Worm (Caenorhabditis elegans): ENCODE measurements around the gene str-23.
"Not testable (repeated sequence)": the region's sequence is repeated elsewhere in the genome, so short reads cannot be mapped to it uniquely, and the experiment has no call there.

The str-23 gene

ce11 chrV:15652147-15652546 lies 7.5 kb downstream of the str-23 start:
- TF ChIP-seq W03F9.2 (tag; optimal IDR thresholded peaks at IDR 0.05) (no peak), dao-5 (tag; optimal IDR thresholded peaks at IDR 0.05) (no peak), him-1 (tag; optimal IDR thresholded peaks at IDR 0.05) (no peak)

DNA sequence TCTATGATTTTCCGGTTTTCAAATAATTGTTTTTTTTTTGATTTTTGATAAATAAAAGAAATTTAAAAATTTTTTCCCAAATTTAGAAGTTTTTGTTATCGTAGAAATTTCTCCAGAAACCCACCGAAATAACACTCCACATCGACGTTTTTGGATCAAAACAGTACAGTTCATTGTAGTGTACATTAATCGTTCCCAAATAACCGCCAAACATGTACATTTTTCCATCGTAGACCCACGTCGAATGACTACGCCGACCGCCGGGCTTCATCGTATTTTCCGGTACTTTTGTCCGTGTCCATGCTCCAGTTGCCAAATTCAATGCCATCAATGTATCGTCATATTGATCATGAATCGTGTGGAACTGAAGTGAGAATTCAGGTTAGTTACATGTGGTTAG lies 9.4 kb downstream of the str-23 start, which contains the start of gene F53E4.2:
Gene F53E4.2, plus strand, starts transcription at position 301 of the 400 bp plus-strand sequence.
- no peak for TF ChIP-seq W03F9.2 (tag; optimal IDR thresholded peaks at IDR 0.05)
- TF ChIP-seq him-1 (tag; optimal IDR thresholded peaks at IDR 0.05) = no peak
- no peak for TF ChIP-seq dao-5 (tag; optimal IDR thresholded peaks at IDR 0.05)

ce11 chrV:15658262-15659060 lies 13.8 kb downstream of the str-23 start:
- no peak for TF ChIP-seq W03F9.2 (tag; optimal IDR thresholded peaks at IDR 0.05)
- TF ChIP-seq dao-5 (tag; optimal IDR thresholded peaks at IDR 0.05) = no peak

DNA sequence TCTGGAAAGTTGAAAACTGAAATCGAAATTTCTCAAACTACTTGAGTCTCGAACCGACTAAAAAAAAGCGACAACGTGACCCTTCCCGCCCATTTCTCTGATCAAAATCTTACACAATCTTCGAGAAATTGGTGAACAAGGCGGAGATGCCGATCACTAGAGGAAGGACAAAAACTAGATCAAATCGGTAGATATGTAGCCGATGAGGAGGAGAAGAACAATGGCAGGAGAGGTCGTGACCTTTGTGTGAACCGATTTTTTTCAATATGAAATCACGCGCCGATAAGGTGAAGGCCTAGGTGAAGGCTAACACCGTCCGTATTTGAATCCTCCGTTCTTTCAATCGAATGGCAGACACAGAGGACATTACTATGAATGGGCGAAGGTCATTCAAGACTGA lies 16.3 kb downstream of the str-23 start:
- TF ChIP-seq him-1 (tag; optimal IDR thresholded peaks at IDR 0.05) = no peak
- no peak for TF ChIP-seq W03F9.2 (tag; optimal IDR thresholded peaks at IDR 0.05)
- TF ChIP-seq dao-5 (tag; optimal IDR thresholded peaks at IDR 0.05) = no peak

- TF ChIP-seq dao-5 (tag; optimal IDR thresholded peaks at IDR 0.05) (no peak), him-1 (tag; optimal IDR thresholded peaks at IDR 0.05) (no peak), W03F9.2 (tag; optimal IDR thresholded peaks at IDR 0.05) (no peak)
These were observed 16.9 kb downstream of the str-23 start for ce11 chrV:15661580-15661979.

DNA sequence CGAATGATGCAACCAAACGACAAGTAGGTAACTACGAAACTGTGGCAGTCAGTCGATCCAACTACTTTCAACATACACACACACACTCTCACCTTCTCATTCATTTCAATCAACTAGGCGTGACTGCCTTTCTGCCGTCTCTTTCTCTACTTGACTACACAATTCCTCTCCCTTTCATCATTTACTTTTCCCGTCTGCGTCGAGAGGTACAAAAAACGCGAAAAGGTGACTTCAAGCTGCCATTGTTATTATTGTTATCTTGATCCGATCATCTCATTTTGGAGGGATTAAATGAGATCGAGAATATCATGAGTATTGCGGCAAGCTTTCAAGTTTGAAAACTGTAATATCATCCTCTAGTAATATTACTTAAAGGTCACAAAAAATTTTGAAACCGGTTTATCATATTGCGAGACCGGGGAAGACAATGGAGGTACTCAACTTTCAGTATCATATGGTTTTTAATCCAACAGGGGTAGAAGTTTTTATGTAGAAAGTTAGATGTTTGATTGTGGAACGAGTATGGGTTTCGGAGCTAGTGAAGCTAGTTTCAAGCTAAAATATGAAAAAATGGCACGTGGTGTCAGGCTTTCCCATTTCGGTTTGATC lies 19.5 kb downstream of the str-23 start:
- TF ChIP-seq dao-5 (tag; optimal IDR thresholded peaks at IDR 0.05) (no peak), W03F9.2 (tag; optimal IDR thresholded peaks at IDR 0.05) (no peak), him-1 (tag; optimal IDR thresholded peaks at IDR 0.05) (no peak)

DNA sequence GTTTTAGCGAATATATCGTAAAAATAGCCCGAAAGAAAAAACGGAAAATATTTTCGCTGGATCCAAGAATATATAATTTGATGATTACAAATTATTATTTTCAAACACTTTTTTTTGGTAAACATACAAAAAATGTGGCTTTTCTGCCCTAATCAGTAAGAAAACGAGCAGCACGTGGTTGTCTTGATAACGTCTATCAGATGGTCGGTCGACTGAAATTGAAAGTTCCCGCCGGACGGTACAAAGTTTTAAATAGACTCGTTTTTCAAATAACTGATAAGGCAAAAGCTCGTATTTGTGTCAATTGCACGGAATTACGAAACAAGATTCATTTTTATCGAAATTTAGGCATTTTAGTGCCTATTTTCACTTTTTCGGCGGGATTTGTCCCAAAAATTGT lies 22.0 kb downstream of the str-23 start:
- no peak for TF ChIP-seq him-1 (tag; optimal IDR thresholded peaks at IDR 0.05)
- TF ChIP-seq dao-5 (tag; optimal IDR thresholded peaks at IDR 0.05) = no peak
- no peak for TF ChIP-seq W03F9.2 (tag; optimal IDR thresholded peaks at IDR 0.05)

DNA sequence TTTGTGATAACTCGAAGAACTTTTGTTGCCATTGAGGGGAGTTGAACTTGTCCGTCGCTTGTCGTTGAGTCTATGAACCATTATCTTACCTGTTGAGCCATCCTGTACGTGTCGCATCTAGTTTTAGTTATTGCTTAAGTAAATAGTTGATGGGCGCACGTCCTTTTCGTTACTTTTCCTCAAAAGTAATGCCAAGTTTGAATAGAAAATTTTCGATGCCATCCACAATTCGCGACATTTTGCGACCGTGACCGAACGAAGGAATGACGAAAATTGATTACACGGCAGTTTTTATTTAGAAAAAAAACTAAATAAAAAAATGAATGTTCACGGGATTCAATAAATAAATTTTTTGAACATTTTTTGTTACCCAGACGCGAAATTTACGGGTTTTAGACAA lies 23.5 kb downstream of the str-23 start, which contains the start of gene F53E4.1:
Gene F53E4.1, minus strand, starts transcription at position 101 of the 400 bp plus-strand sequence.
- not testable (repeated sequence) for TF ChIP-seq dao-5, W03F9.2, him-1 (tag; optimal IDR thresholded peaks at IDR 0.05)

DNA sequence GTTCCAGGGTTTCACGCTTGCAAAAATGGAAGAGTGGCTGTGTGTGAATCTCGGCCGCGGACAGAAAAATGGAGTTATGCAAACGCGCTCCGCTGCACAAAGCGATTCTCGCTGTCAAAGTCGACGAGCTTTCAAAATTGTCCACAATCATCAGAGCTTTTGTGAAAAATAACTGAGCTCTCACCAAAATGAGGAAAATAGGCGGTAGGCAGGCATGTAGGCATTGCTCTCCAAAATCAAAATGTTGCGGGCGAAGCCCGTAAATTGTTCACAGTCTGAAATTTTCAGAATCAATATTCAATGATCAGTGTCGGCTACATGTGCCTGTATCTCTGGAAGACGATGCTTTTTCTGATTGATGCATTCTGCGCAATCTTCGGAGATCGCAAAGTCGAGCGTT lies 24.2 kb downstream of the str-23 start, which contains the start of gene K06B4.4:
Gene K06B4.4, plus strand, starts transcription at position 301 of the 400 bp plus-strand sequence.
- TF ChIP-seq him-1 (tag; optimal IDR thresholded peaks at IDR 0.05) (no peak), W03F9.2 (tag; optimal IDR thresholded peaks at IDR 0.05) (no peak), dao-5 (tag; optimal IDR thresholded peaks at IDR 0.05) (no peak)

ce11 chrV:15670139-15670538 lies 25.5 kb downstream of the str-23 start, which contains the start of gene K06B4.15:
Gene K06B4.15 (plus strand): TSS chrV:15670439.
- not testable (repeated sequence) for TF ChIP-seq dao-5, W03F9.2, him-1 (tag; optimal IDR thresholded peaks at IDR 0.05)

DNA sequence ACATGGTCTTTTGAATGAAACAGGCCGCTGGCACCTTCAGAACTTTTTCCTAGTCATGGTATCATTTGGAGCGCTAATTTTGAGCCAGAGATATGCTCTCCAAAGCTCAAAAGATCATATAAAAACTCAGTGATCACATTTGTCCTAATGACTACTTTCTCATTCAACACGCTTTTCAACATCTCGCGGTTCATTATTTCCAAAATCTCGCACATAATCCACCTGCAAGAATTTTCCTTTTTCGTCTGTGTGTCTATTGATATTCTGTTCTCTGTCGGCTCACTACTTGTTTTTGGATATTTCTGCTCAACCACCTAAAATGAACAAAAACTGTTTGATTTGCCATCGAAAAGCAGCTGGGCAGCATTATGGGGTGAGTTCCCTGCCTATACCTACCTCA lies 29.0 kb downstream of the str-23 start, which contains the start of gene nhr-51:
Gene nhr-51, plus strand, starts transcription at position 301 of the 400 bp plus-strand sequence.
- TF ChIP-seq him-1 (tag; optimal IDR thresholded peaks at IDR 0.05) = no peak
- no peak for TF ChIP-seq dao-5 (tag; optimal IDR thresholded peaks at IDR 0.05)
- TF ChIP-seq W03F9.2 (tag; optimal IDR thresholded peaks at IDR 0.05) = no peak

DNA sequence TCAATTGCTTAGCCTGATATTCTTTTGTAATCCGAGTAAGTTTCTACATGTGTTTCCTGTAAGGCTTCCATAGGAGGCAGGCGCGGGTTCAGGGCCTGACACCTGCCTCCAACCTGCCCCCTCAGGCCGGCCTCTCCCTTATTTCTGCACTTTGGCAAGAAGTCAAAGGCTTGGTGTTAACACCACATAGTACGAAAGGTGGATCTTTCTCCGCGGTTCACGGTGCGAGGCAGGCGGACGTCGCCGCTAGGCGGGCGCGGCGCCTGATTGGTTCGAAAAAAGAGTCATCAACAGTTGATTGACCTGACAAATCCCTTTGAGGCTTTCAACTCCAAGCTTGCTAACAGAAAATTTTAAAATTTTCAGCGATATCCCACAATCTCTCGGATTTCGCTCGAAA lies 30.2 kb downstream of the str-23 start:
- no peak for TF ChIP-seq dao-5 (tag; optimal IDR thresholded peaks at IDR 0.05)
- no peak for TF ChIP-seq W03F9.2 (tag; optimal IDR thresholded peaks at IDR 0.05)
- no peak for TF ChIP-seq him-1 (tag; optimal IDR thresholded peaks at IDR 0.05)

- TF ChIP-seq dao-5 (tag; optimal IDR thresholded peaks at IDR 0.05) (no peak), W03F9.2 (tag; optimal IDR thresholded peaks at IDR 0.05) (no peak), him-1 (tag; optimal IDR thresholded peaks at IDR 0.05) (no peak)
These were observed 32.5 kb downstream of the str-23 start, which contains the start of gene nhr-52 for ce11 chrV:15677222-15677621. Gene nhr-52 (plus strand): TSS chrV:15677522.

- TF ChIP-seq him-1 (tag; optimal IDR thresholded peaks at IDR 0.05) (no peak), dao-5 (tag; optimal IDR thresholded peaks at IDR 0.05) (no peak), W03F9.2 (tag; optimal IDR thresholded peaks at IDR 0.05) (no peak)
These were observed 40.9 kb downstream of the str-23 start, which contains the start of gene nhr-196 for ce11 chrV:15685599-15685998. Gene nhr-196 (plus strand): TSS chrV:15685716.
